Worm (Caenorhabditis elegans) whole organism, early embryonic: ENCODE measurements around the gene dmsr-14.

Source experiments
- B0310.2 ChIP-seq: sonication (generic microtip); optimal IDR thresholded peaks from 2 replicates; lab custom pipeline; 2016; ENCODE audit warnings: mild to moderate bottlenecking, missing genetic modification characterization, missing compliant biosample characterization
- F13C5.2 ChIP-seq: sonication (generic microtip); optimal IDR thresholded peaks from 2 replicates; lab custom pipeline; 2017; ENCODE audit warnings: mild to moderate bottlenecking, missing genetic modification characterization, inconsistent platforms, missing compliant biosample characterization
- aly-1 ChIP-seq: sonication (generic microtip); optimal IDR thresholded peaks from 2 replicates; lab custom pipeline; 2016; ENCODE audit warnings: missing genetic modification characterization, missing compliant biosample characterization
- ama-1 ChIP-seq: fragments of 150-350 bp; optimal IDR thresholded peaks from 2 replicates; lab custom pipeline; 2014
- ceh-13 ChIP-seq: fragments of 200-800 bp; sonication (Bioruptor generic); optimal IDR thresholded peaks from 2 replicates; lab custom pipeline; 2018; ENCODE audit warnings: mild to moderate bottlenecking, missing genetic modification characterization, missing compliant biosample characterization
- ceh-36 ChIP-seq: sonication (generic microtip); optimal IDR thresholded peaks from 2 replicates; lab custom pipeline; 2016; ENCODE audit warnings: missing genetic modification characterization, inconsistent platforms, missing compliant biosample characterization
- ets-7 ChIP-seq: sonication (generic microtip); optimal IDR thresholded peaks from 2 replicates; lab custom pipeline; 2016; ENCODE audit warnings: missing genotype, missing genetic modification characterization, missing compliant biosample characterization
- flt-1 ChIP-seq: fragments of 200-800 bp; sonication (Bioruptor generic); IDR thresholded peaks from 2 replicates; pipeline ENCODE4 v1.3.6; 2022; ENCODE audit warnings: missing genetic modification characterization, missing compliant biosample characterization
- hmbx-1 ChIP-seq: sonication (generic microtip); optimal IDR thresholded peaks from 2 replicates; lab custom pipeline; 2016; ENCODE audit warnings: mild to moderate bottlenecking, missing genetic modification characterization, missing compliant biosample characterization
- hmg-4 ChIP-seq: fragments of 200-800 bp; sonication (Bioruptor generic); optimal IDR thresholded peaks from 2 replicates; lab custom pipeline; 2018; ENCODE audit warnings: mild to moderate bottlenecking, missing genetic modification characterization, missing compliant biosample characterization
- hnd-1 ChIP-seq: sonication (generic microtip); optimal IDR thresholded peaks from 2 replicates; lab custom pipeline; 2016; ENCODE audit warnings: missing genetic modification characterization, missing compliant biosample characterization
- pes-1 ChIP-seq: fragments of 200-800 bp; sonication (Bioruptor generic); IDR thresholded peaks from 2 replicates; pipeline ENCODE4 v1.3.6; 2022; ENCODE audit warnings: missing genetic modification reagents, missing genetic modification characterization, missing compliant biosample characterization
- scrt-1 ChIP-seq: fragments of 200-800 bp; sonication (Bioruptor generic); IDR thresholded peaks from 2 replicates; pipeline ENCODE4 v1.3.6; 2022; ENCODE audit warnings: missing genetic modification characterization, missing compliant biosample characterization
- sea-1 ChIP-seq: fragments of 200-800 bp; sonication (Bioruptor generic); conservative IDR thresholded peaks from 2 replicates; pipeline ENCODE4 v1.3.6; 2022; ENCODE audit warnings: missing genetic modification characterization, missing compliant biosample characterization
- tbx-11 ChIP-seq: fragments of 200-800 bp; sonication (Bioruptor generic); IDR thresholded peaks from 2 replicates; pipeline ENCODE4 v1.3.6; 2022; ENCODE audit warnings: missing genetic modification characterization, missing compliant biosample characterization
- tbx-37 ChIP-seq: fragments of 200-800 bp; sonication (Bioruptor generic); conservative IDR thresholded peaks from 2 replicates; pipeline ENCODE4 v1.3.6; 2022; ENCODE audit warnings: missing genetic modification reagents, missing genetic modification characterization, missing compliant biosample characterization
- tra-4 ChIP-seq: sonication (generic microtip); optimal IDR thresholded peaks from 2 replicates; lab custom pipeline; 2017; ENCODE audit warnings: missing genetic modification characterization, missing compliant biosample characterization

dmsr-14 gene

ce11 chrV:6823432-6823831, 6.3 kb upstream of the dmsr-14 start:
- no peak for TF ChIP-seq ama-1 (lab: Kevin White, UChicago)
- TF ChIP-seq hnd-1 (tag; lab: Kevin White, UChicago), result no peak
- TF ChIP-seq ets-7 (tag; lab: Kevin White, UChicago), result no peak
- TF ChIP-seq ceh-36 (tag; lab: Kevin White, UChicago), result no peak
- no peak for TF ChIP-seq tra-4 (tag; lab: Kevin White, UChicago)
- no peak for TF ChIP-seq tbx-11
- TF ChIP-seq flt-1 (GFP tag; lab: Robert Waterston, UW), result no peak
- no peak for TF ChIP-seq B0310.2 (tag; lab: Kevin White, UChicago)
- TF ChIP-seq tbx-37 (GFP tag; lab: Robert Waterston, UW), result no peak
- no peak for TF ChIP-seq scrt-1 (GFP tag; lab: Robert Waterston, UW)

- TF ChIP-seq scrt-1 (GFP tag; lab: Robert Waterston, UW), result no peak
- TF ChIP-seq hmg-4 (GFP tag; lab: Kevin White, UChicago), result no peak
- TF ChIP-seq tbx-11, result no peak
- no peak for TF ChIP-seq ama-1 (lab: Kevin White, UChicago)
- no peak for TF ChIP-seq ceh-13 (GFP tag; lab: Kevin White, UChicago)
- no peak for TF ChIP-seq sea-1 (GFP tag; lab: Robert Waterston, UW)
- no peak for TF ChIP-seq tra-4 (tag; lab: Kevin White, UChicago)
- no peak for TF ChIP-seq flt-1 (GFP tag; lab: Robert Waterston, UW)
- TF ChIP-seq ets-7 (tag; lab: Kevin White, UChicago), result no peak
- no peak for TF ChIP-seq hmbx-1 (tag; lab: Kevin White, UChicago)
- no peak for TF ChIP-seq ceh-36 (tag; lab: Kevin White, UChicago)
- TF ChIP-seq tbx-37 (GFP tag; lab: Robert Waterston, UW), result no peak
- TF ChIP-seq hnd-1 (tag; lab: Kevin White, UChicago), result no peak
- TF ChIP-seq F13C5.2 (tag; lab: Kevin White, UChicago), result no peak
- no peak for TF ChIP-seq aly-1 (tag; lab: Kevin White, UChicago)
- TF ChIP-seq B0310.2 (tag; lab: Kevin White, UChicago), result no peak
- no peak for TF ChIP-seq pes-1 (GFP tag; lab: Robert Waterston, UW)
These were observed 4.4 kb upstream of the dmsr-14 start, which contains the start of gene T15B7.8 for ce11 chrV:6821509-6821908. TSS of gene T15B7.8 (plus strand) at chrV:6821809.

- TF ChIP-seq flt-1 (GFP tag; lab: Robert Waterston, UW) (no peak), tra-4 (tag; lab: Kevin White, UChicago) (no peak), aly-1 (tag; lab: Kevin White, UChicago) (no peak), ets-7 (tag; lab: Kevin White, UChicago) (no peak), pes-1 (GFP tag; lab: Robert Waterston, UW) (no peak), ama-1 (lab: Kevin White, UChicago) (no peak), ceh-13 (GFP tag; lab: Kevin White, UChicago) (no peak), hmg-4 (GFP tag; lab: Kevin White, UChicago) (no peak), tbx-37 (GFP tag; lab: Robert Waterston, UW) (no peak)
These were observed 2.7 kb upstream of the dmsr-14 start, which contains the start of gene dmsr-13 for ce11 chrV:6819812-6820211. TSS of gene dmsr-13 (minus strand) at chrV:6819912.

- TF ChIP-seq tbx-11 (no peak), flt-1 (GFP tag; lab: Robert Waterston, UW) (no peak), aly-1 (tag; lab: Kevin White, UChicago) (no peak)
These were observed 3.2 kb downstream of the dmsr-14 start for ce11 chrV:6813862-6814261.

ce11 chrV:6811863-6812262, 5.2 kb downstream of the dmsr-14 start:
- no peak for TF ChIP-seq ceh-13 (GFP tag; lab: Kevin White, UChicago)
- no peak for TF ChIP-seq ama-1 (lab: Kevin White, UChicago)
- no peak for TF ChIP-seq ets-7 (tag; lab: Kevin White, UChicago)
- no peak for TF ChIP-seq hnd-1 (tag; lab: Kevin White, UChicago)
- no peak for TF ChIP-seq sea-1 (GFP tag; lab: Robert Waterston, UW)
- TF ChIP-seq ceh-36 (tag; lab: Kevin White, UChicago), result no peak
- no peak for TF ChIP-seq hmbx-1 (tag; lab: Kevin White, UChicago)
- no peak for TF ChIP-seq aly-1 (tag; lab: Kevin White, UChicago)

- TF ChIP-seq ceh-13 (GFP tag; lab: Kevin White, UChicago) (no peak), hmg-4 (GFP tag; lab: Kevin White, UChicago) (no peak), tra-4 (tag; lab: Kevin White, UChicago) (no peak), aly-1 (tag; lab: Kevin White, UChicago) (no peak), scrt-1 (GFP tag; lab: Robert Waterston, UW) (no peak), B0310.2 (tag; lab: Kevin White, UChicago) (no peak), ets-7 (tag; lab: Kevin White, UChicago) (no peak), tbx-37 (GFP tag; lab: Robert Waterston, UW) (no peak), tbx-11 (no peak), sea-1 (GFP tag; lab: Robert Waterston, UW) (no peak), pes-1 (GFP tag; lab: Robert Waterston, UW) (no peak), ceh-36 (tag; lab: Kevin White, UChicago) (no peak), hnd-1 (tag; lab: Kevin White, UChicago) (no peak), hmbx-1 (tag; lab: Kevin White, UChicago) (no peak), F13C5.2 (tag; lab: Kevin White, UChicago) (no peak), flt-1 (GFP tag; lab: Robert Waterston, UW) (no peak), ama-1 (lab: Kevin White, UChicago) (no peak)
These were observed 7.0 kb downstream of the dmsr-14 start for ce11 chrV:6810091-6810490.

- no peak for TF ChIP-seq sea-1 (GFP tag; lab: Robert Waterston, UW)
- TF ChIP-seq aly-1 (tag; lab: Kevin White, UChicago), result no peak
- TF ChIP-seq tbx-37 (GFP tag; lab: Robert Waterston, UW), result no peak
- TF ChIP-seq tra-4 (tag; lab: Kevin White, UChicago), result no peak
These were observed 8.1 kb downstream of the dmsr-14 start, which contains the start of gene dmsr-16 for ce11 chrV:6808962-6809361. TSS of gene dmsr-16 (minus strand) at chrV:6809062.
